Fruit fly (Drosophila melanogaster) whole organism, prepupa: ENCODE measurements around the gene MED14.

Experiments used
- Blimp-1 ChIP-seq: fragments of 200-800 bp; sonication (Bioruptor generic); optimal IDR thresholded peaks from 3 replicates; lab custom pipeline; 2017; ENCODE audit warnings: missing biosample characterization, missing genetic modification characterization, mild to moderate bottlenecking, moderate library complexity, missing genetic modification reagents
- CG4318 ChIP-seq: fragments of 200-800 bp; sonication (Bioruptor generic); optimal IDR thresholded peaks from 3 replicates; lab custom pipeline; 2017; ENCODE audit warnings: missing biosample characterization, mild to moderate bottlenecking, missing genetic modification characterization
- CG6792 ChIP-seq: fragments of 200-800 bp; sonication (Bioruptor generic); optimal IDR thresholded peaks from 3 replicates; lab custom pipeline; 2016; ENCODE audit warnings: missing biosample characterization, missing genetic modification characterization
- Eip93F ChIP-seq: fragments of 200-800 bp; sonication (Bioruptor generic); optimal IDR thresholded peaks from 2 replicates; lab custom pipeline; 2016; ENCODE audit warnings: missing biosample characterization, mild to moderate bottlenecking, missing genetic modification characterization
- OdsH ChIP-seq: fragments of 200-800 bp; sonication (Bioruptor generic); optimal IDR thresholded peaks from 3 replicates; lab custom pipeline; 2016; ENCODE audit warnings: missing biosample characterization, missing genetic modification characterization
- Smox ChIP-seq: fragments of 200-800 bp; sonication (Bioruptor generic); optimal IDR thresholded peaks from 3 replicates; lab custom pipeline; 2016; ENCODE audit warnings: missing biosample characterization, missing genetic modification characterization
- Sox15 ChIP-seq: fragments of 200-800 bp; sonication (Bioruptor generic); optimal IDR thresholded peaks from 3 replicates; lab custom pipeline; 2016; ENCODE audit warnings: missing biosample characterization, missing genetic modification characterization
- cyc ChIP-seq: fragments of 200-800 bp; sonication (Bioruptor generic); optimal IDR thresholded peaks from 3 replicates; lab custom pipeline; 2016; ENCODE audit warnings: missing biosample characterization, missing genetic modification characterization
- eg ChIP-seq: fragments of 200-800 bp; sonication (Bioruptor generic); IDR thresholded peaks from 3 replicates; pipeline ENCODE4 v1.3.6; 2022; ENCODE audit warnings: missing biosample characterization, missing genetic modification characterization
- esn ChIP-seq: fragments of 200-800 bp; sonication (Bioruptor generic); optimal IDR thresholded peaks from 2 replicates; lab custom pipeline; 2016; ENCODE audit warnings: missing biosample characterization, mild to moderate bottlenecking, missing genetic modification characterization, moderate library complexity
- fd59A ChIP-seq: fragments of 200-800 bp; sonication (Bioruptor generic); optimal IDR thresholded peaks from 2 replicates; lab custom pipeline; 2017; ENCODE audit warnings: missing biosample characterization, mild to moderate bottlenecking, missing genetic modification characterization, missing genetic modification reagents
- spab ChIP-seq: fragments of 200-800 bp; sonication (Bioruptor generic); optimal IDR thresholded peaks from 2 replicates; lab custom pipeline; 2017; ENCODE audit warnings: missing biosample characterization, mild to moderate bottlenecking, missing genetic modification characterization, missing genetic modification reagents

DNA sequence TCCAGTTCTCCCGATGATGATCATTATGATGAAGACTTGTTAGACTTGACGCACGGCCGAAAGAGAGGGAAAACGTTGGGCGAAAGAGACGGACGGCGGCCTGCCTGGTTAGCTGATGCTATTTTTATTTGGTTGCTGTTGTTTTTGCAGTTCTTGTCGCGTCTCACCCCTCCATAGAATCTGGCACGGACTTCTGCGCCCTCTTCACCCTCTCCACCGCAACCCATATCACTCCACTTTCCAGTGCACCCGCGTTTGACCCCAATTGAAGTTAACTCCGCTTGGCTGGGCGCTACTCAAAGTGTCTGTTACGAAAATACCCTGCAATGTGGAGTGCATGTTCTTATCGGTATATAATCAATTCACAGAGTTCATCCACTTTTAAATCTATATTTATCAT lies 31.9 kb upstream of the MED14 start:
- TF ChIP-seq Smox (no peak), Blimp-1 (GFP tag; lab: Kevin White, UChicago) (no peak), eg (GFP tag; lab: Robert Waterston, UW) (no peak; the same call in 2 of the 3 replicates), fd59A (no peak), CG6792 (GFP tag; lab: Kevin White, UChicago) (no peak), CG4318 (GFP tag; lab: Kevin White, UChicago) (no peak), Eip93F (GFP tag; lab: Kevin White, UChicago) (no peak), Sox15 (GFP tag; lab: Kevin White, UChicago) (no peak), esn (GFP tag; lab: Kevin White, UChicago) (no peak), cyc (GFP tag; lab: Kevin White, UChicago) (no peak), OdsH (no peak), spab (GFP tag; lab: Kevin White, UChicago) (no peak)
